Fruit fly (Drosophila melanogaster) S2 (cell line): Measurements from ENCODE around the gene Cwc25.

Source experiments
- CG8478 ChIP-seq: fragments of >200 bp; optimal IDR thresholded peaks from 2 replicates; lab custom pipeline; 2018
- CTCF ChIP-seq, 2 experiments: fragments of >200 bp; optimal IDR thresholded peaks; 2 replicates each; lab custom pipeline; 2018

DNA sequence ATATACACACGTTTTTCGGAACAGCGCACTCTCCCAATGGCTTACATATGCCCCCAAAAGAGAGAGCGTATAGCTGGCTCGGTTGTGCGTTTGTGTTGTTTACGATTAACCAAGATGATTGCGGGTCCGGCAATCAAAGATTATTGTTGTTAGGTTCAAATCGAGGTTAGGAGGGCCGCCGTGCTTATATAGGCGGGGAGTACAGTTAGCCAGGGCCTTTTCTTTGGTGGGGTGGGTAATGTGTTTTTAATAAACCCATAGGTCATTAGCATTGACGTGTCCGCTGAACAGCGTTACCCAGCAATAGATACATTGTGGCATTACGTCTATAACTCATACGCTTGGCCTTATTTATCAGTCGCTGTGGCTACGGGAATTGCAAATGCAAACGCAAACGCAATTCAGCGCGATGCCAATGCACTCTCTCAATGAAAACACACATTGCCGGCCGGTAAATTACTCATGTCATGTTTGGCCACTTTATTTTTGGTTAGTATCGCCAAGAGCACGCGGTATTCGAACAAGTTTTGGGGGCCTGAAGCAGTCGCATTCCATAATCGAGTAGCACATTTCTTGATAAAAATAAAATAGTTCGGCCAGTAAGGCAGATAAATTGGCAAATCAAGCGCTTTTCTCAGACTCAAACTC is 9.0 kb downstream of the Cwc25 start:
- TF ChIP-seq CG8478 (lab: Kevin White, UChicago): no peak
- TF ChIP-seq CTCF (optimal IDR thresholded peaks at IDR 0.05; lab: Kevin White, UChicago): no peak
